Worm (Caenorhabditis elegans) whole organism, late embryonic: ENCODE measurements around the gene F29F11.20.
A peak's percentile ranks its signal among the peaks of the same experiment; 100 is the strongest.

Experiments
- ahr-1 ChIP-seq: sonication (generic microtip); optimal IDR thresholded peaks from 2 replicates; lab custom pipeline; 2016; ENCODE audit warnings: missing genetic modification characterization, missing compliant biosample characterization
- ama-1 ChIP-seq: fragments of 150-350 bp; optimal IDR thresholded peaks from 2 replicates; lab custom pipeline; 2014
- dmd-4 ChIP-seq: sonication (generic microtip); optimal IDR thresholded peaks from 2 replicates; lab custom pipeline; 2016; ENCODE audit warnings: borderline replicate concordance, missing genetic modification characterization, missing compliant biosample characterization
- dve-1 ChIP-seq: sonication (generic microtip); optimal IDR thresholded peaks from 2 replicates; lab custom pipeline; 2017; ENCODE audit warnings: antibody characterized with exemption, mild to moderate bottlenecking, missing genetic modification characterization, missing compliant biosample characterization
- elt-2 ChIP-seq: sonication (generic microtip); optimal IDR thresholded peaks from 2 replicates; lab custom pipeline; 2016; ENCODE audit warnings: missing genetic modification reagents, missing genetic modification characterization, missing compliant biosample characterization
- elt-4 ChIP-seq: sonication (generic microtip); optimal IDR thresholded peaks from 2 replicates; lab custom pipeline; 2016; ENCODE audit warnings: missing genetic modification characterization, missing compliant biosample characterization
- fkh-10 ChIP-seq: fragments of 150-350 bp; optimal IDR thresholded peaks from 2 replicates; lab custom pipeline; 2014; ENCODE audit warnings: missing biosample characterization, missing genetic modification reagents, missing genetic modification characterization
- nhr-11 ChIP-seq: fragments of 150-350 bp; optimal IDR thresholded peaks from 2 replicates; lab custom pipeline; 2014; ENCODE audit warnings: missing biosample characterization, missing genetic modification characterization
- pqm-1 ChIP-seq: sonication (generic microtip); optimal IDR thresholded peaks from 2 replicates; lab custom pipeline; 2016; ENCODE audit warnings: missing genetic modification characterization, missing compliant biosample characterization

ce11 chrV:10720303-10720847 lies 32.7 kb downstream of the F29F11.20 start:
- TF ChIP-seq ama-1 (lab: Kevin White, UChicago) (no peak), dmd-4 (no peak), dve-1 (tag; lab: Kevin White, UChicago) (no peak), elt-4 (tag; lab: Kevin White, UChicago) (no peak), elt-2 (peak; percentile 54), nhr-11 (tag; lab: Kevin White, UChicago) (no peak), pqm-1 (tag; lab: Kevin White, UChicago) (no peak), fkh-10 (GFP tag; lab: Kevin White, UChicago) (no peak), ahr-1 (tag; lab: Kevin White, UChicago) (no peak)
